Worm (Caenorhabditis elegans) whole organism, early embryonic: Measurements from ENCODE around the gene C35D10.12.

Source experiments
- B0310.2 ChIP-seq: sonication (generic microtip); optimal IDR thresholded peaks from 2 replicates; lab custom pipeline; 2016; ENCODE audit warnings: mild to moderate bottlenecking, missing genetic modification characterization, missing compliant biosample characterization
- aly-1 ChIP-seq: sonication (generic microtip); optimal IDR thresholded peaks from 2 replicates; lab custom pipeline; 2016; ENCODE audit warnings: missing genetic modification characterization, missing compliant biosample characterization
- ama-1 ChIP-seq: fragments of 150-350 bp; optimal IDR thresholded peaks from 2 replicates; lab custom pipeline; 2014
- ceh-36 ChIP-seq: sonication (generic microtip); optimal IDR thresholded peaks from 2 replicates; lab custom pipeline; 2016; ENCODE audit warnings: missing genetic modification characterization, inconsistent platforms, missing compliant biosample characterization
- ets-7 ChIP-seq: sonication (generic microtip); optimal IDR thresholded peaks from 2 replicates; lab custom pipeline; 2016; ENCODE audit warnings: missing genotype, missing genetic modification characterization, missing compliant biosample characterization
- flt-1 ChIP-seq: fragments of 200-800 bp; sonication (Bioruptor generic); IDR thresholded peaks from 2 replicates; pipeline ENCODE4 v1.3.6; 2022; ENCODE audit warnings: missing genetic modification characterization, missing compliant biosample characterization
- hmbx-1 ChIP-seq: sonication (generic microtip); optimal IDR thresholded peaks from 2 replicates; lab custom pipeline; 2016; ENCODE audit warnings: mild to moderate bottlenecking, missing genetic modification characterization, missing compliant biosample characterization
- hmg-4 ChIP-seq: fragments of 200-800 bp; sonication (Bioruptor generic); optimal IDR thresholded peaks from 2 replicates; lab custom pipeline; 2018; ENCODE audit warnings: mild to moderate bottlenecking, missing genetic modification characterization, missing compliant biosample characterization
- hnd-1 ChIP-seq: sonication (generic microtip); optimal IDR thresholded peaks from 2 replicates; lab custom pipeline; 2016; ENCODE audit warnings: missing genetic modification characterization, missing compliant biosample characterization
- scrt-1 ChIP-seq: fragments of 200-800 bp; sonication (Bioruptor generic); IDR thresholded peaks from 2 replicates; pipeline ENCODE4 v1.3.6; 2022; ENCODE audit warnings: missing genetic modification characterization, missing compliant biosample characterization
- tbx-11 ChIP-seq: fragments of 200-800 bp; sonication (Bioruptor generic); IDR thresholded peaks from 2 replicates; pipeline ENCODE4 v1.3.6; 2022; ENCODE audit warnings: missing genetic modification characterization, missing compliant biosample characterization
- tbx-37 ChIP-seq: fragments of 200-800 bp; sonication (Bioruptor generic); conservative IDR thresholded peaks from 2 replicates; pipeline ENCODE4 v1.3.6; 2022; ENCODE audit warnings: missing genetic modification reagents, missing genetic modification characterization, missing compliant biosample characterization

- TF ChIP-seq tbx-11 (GFP tag; lab: Robert Waterston, UW) (no peak), hmbx-1 (tag; lab: Kevin White, UChicago) (no peak), ama-1 (no peak), flt-1 (no peak), ets-7 (tag; lab: Kevin White, UChicago) (no peak), scrt-1 (GFP tag; lab: Robert Waterston, UW) (no peak), ceh-36 (no peak), hnd-1 (no peak), B0310.2 (no peak), tbx-37 (no peak), hmg-4 (no peak), aly-1 (tag; lab: Kevin White, UChicago) (no peak)
Observed at ce11 chrIII:4854918-4855317, 19.7 kb downstream of the C35D10.12 start, which contains the start of gene C35D10.8.
